Worm (Caenorhabditis elegans) whole organism, L4 larva: ENCODE data around the gene rml-3.

Source experiments
- aha-1 ChIP-seq: fragments of 150-350 bp; peaks from one replicate; lab custom pipeline; 2014; ENCODE audit warnings: missing biosample characterization, missing genetic modification characterization
- dpl-1 ChIP-seq: fragments of 150-350 bp; optimal IDR thresholded peaks from 2 replicates; lab custom pipeline; 2014; ENCODE audit warnings: missing biosample characterization, missing genetic modification reagents, missing genetic modification characterization
- egl-27 ChIP-seq: sonication (generic microtip); optimal IDR thresholded peaks from 3 replicates; lab custom pipeline; 2017; ENCODE audit warnings: missing biosample characterization, missing genetic modification reagents, missing genetic modification characterization
- mxl-2 ChIP-seq: fragments of 200-800 bp; sonication (Bioruptor generic); conservative IDR thresholded peaks from 2 replicates; pipeline ENCODE4 v1.3.6; 2022; ENCODE audit warnings: missing genetic modification reagents, missing genetic modification characterization, missing compliant biosample characterization
- pha-4 ChIP-seq, 2 experiments: fragments of 150-350 bp in 1 of 2; fragments of 200-800 bp in 1 of 2; sonication (Bioruptor generic) in 1 of 2; IDR thresholded peaks in 1 of 2; optimal IDR thresholded peaks in 1 of 2; 2 replicates each; pipeline versions ENCODE4 v1.3.6 to Lab custom; 2014 to 2022; ENCODE audit warnings: missing genetic modification characterization in 2 of 2, missing genetic modification reagents in 2 of 2, missing biosample characterization in 1 of 2, missing compliant biosample characterization in 1 of 2
- zag-1 ChIP-seq: fragments of 150-350 bp; optimal IDR thresholded peaks from 2 replicates; lab custom pipeline; 2014; ENCODE audit warnings: missing biosample characterization, missing genetic modification characterization

- no peak for TF ChIP-seq mxl-2 (GFP tag; lab: Robert Waterston, UW)
- TF ChIP-seq zag-1: no peak
- no peak for TF ChIP-seq egl-27 (tag; lab: Kevin White, UChicago)
- peak; percentile 2 for TF ChIP-seq aha-1 (tag; lab: Kevin White, UChicago)
- no peak for TF ChIP-seq dpl-1
- no peak for TF ChIP-seq pha-4 (GFP tag; IDR thresholded peaks at IDR 0.05; lab: Robert Waterston, UW)
- TF ChIP-seq pha-4 (tag; optimal IDR thresholded peaks at IDR 0.05; lab: Kevin White, UChicago): no peak
Observed at ce11 chrX:6239927-6240639, 1.2 kb upstream of the rml-3 start.
